Worm (Caenorhabditis elegans): ENCODE measurements around the gene oef-1.

- TF ChIP-seq Y53G8AR.9 (GFP tag; conservative IDR thresholded peaks at IDR 0.05) = no peak
- no peak for TF ChIP-seq rcor-1 (GFP tag; IDR thresholded peaks at IDR 0.05)
- TF ChIP-seq tbp1 (GFP tag; optimal IDR thresholded peaks at IDR 0.05) = no peak
- TF ChIP-seq ama-1 (optimal IDR thresholded peaks at IDR 0.05) = no peak
- no peak for TF ChIP-seq ama-1 (GFP tag; optimal IDR thresholded peaks at IDR 0.05)
- TF ChIP-seq mcd-1 (GFP tag; IDR thresholded peaks at IDR 0.05) = no peak
- no peak for TF ChIP-seq ceh-40 (GFP tag; IDR thresholded peaks at IDR 0.05)
- no peak for TF ChIP-seq xnd-1 (tag; optimal IDR thresholded peaks at IDR 0.05)
- no peak for TF ChIP-seq lin-35 (GFP tag; optimal IDR thresholded peaks at IDR 0.05)
- no peak for TF ChIP-seq athp-1 (tag; optimal IDR thresholded peaks at IDR 0.05)
- TF ChIP-seq F55B11.4 (tag; optimal IDR thresholded peaks at IDR 0.05; ENCODE audit: borderline replicate concordance, insufficient read depth) = no peak
- no peak for TF ChIP-seq somi-1 (GFP tag; optimal IDR thresholded peaks at IDR 0.05)
- TF ChIP-seq mes-4 (tag; optimal IDR thresholded peaks at IDR 0.05) = no peak
Observed at ce11 chrIV:7523744-7524143, 24.5 kb upstream of the oef-1 start.

Data from whole organism, young adult.